Worm (Caenorhabditis elegans): ENCODE data around the gene C45B11.2.

The C45B11.2 gene

DNA sequence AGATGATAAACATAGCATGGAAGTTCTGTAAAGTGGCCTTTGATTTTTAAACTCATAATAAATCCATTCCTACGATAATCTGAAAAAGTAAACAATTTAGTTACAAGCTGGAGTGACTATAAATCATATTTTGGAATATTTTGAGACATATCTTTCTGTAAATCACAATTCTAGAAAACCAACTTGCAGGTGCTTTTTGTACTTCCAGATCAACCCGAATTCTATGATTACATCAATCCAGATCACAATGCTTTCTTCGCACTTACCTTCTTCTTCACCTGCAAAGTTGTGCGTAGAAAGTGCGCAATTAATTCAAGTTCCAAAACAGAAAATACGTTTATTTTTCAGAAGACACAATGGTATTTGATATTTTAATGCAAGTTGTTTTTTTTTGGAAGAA lies 27.8 kb upstream of the C45B11.2 start:
- no peak for TF ChIP-seq tab-1 (GFP tag; IDR thresholded peaks at IDR 0.05)
- no peak for TF ChIP-seq flt-1 (GFP tag; IDR thresholded peaks at IDR 0.05)
- TF ChIP-seq med-1 (GFP tag; optimal IDR thresholded peaks at IDR 0.05; ENCODE audit: insufficient read depth), result no peak
- TF ChIP-seq ztf-29 (GFP tag; IDR thresholded peaks at IDR 0.05), result no peak
- TF ChIP-seq ztf-23 (GFP tag; IDR thresholded peaks at IDR 0.05), result no peak
- TF ChIP-seq klf-2 (GFP tag; conservative IDR thresholded peaks at IDR 0.05), result no peak
- TF ChIP-seq T22C8.4 (GFP tag; IDR thresholded peaks at IDR 0.05), result no peak
- TF ChIP-seq ref-1 (GFP tag; conservative IDR thresholded peaks at IDR 0.05), result no peak
- TF ChIP-seq cog-1 (tag; optimal IDR thresholded peaks at IDR 0.05), result no peak

DNA sequence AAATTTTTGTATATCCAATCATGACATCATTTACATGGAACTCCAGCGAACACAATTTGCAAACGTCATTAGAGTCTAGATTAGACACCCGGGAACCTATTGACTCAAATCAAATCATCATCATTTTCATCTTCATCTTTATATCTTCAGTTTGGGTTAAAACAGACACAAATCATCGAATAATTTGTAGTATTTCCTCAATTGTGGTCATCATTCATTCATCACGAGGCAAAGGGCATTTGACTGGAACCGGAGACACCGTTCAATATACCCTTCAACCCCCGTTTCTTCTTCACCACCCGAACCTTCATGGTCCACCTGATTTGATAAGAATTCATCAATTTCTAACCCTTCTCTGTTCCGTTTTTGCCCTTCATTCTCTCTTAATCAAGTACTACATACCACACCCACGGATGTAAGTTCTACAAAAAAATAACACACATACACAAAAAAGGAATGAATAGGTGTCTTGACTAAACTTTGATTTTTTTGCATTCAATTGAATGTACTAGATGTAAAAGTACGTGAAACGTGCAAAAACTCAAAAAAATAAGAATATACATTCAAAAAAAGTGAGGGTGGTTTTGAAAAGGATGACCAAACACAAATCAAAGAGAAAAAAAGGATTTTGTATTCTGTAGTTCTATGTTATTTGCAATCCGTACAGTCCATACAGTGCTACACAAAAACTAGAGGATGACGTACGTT lies 25.5 kb upstream of the C45B11.2 start:
- TF ChIP-seq T22C8.4 (GFP tag; IDR thresholded peaks at IDR 0.05) (no peak), ztf-29 (GFP tag; IDR thresholded peaks at IDR 0.05) (no peak), med-1 (GFP tag; optimal IDR thresholded peaks at IDR 0.05; ENCODE audit: insufficient read depth) (no peak), ztf-23 (GFP tag; IDR thresholded peaks at IDR 0.05) (no peak), klf-2 (GFP tag; conservative IDR thresholded peaks at IDR 0.05) (no peak), tab-1 (GFP tag; IDR thresholded peaks at IDR 0.05) (no peak), ref-1 (GFP tag; conservative IDR thresholded peaks at IDR 0.05) (no peak), flt-1 (GFP tag; IDR thresholded peaks at IDR 0.05) (no peak), cog-1 (tag; optimal IDR thresholded peaks at IDR 0.05) (no peak)

DNA sequence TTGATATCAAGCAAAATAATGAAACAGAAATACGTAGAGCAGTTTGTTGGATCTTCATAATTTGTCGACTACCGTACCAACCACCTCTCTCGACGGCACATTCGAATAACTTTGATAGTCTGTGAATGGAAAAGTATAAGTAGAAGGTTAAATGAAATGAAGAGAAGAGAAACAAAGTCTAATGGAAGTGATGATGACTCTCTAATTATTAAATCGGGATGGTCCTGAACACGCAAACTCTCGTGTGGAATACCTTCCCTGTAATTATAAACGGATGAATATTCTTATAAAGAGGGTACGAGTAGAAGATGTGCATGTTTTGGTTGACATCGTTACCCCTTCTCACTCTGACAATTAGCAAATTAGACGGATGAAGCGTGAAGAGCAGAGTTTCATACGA lies 19.7 kb upstream of the C45B11.2 start, which contains the start of the genes C13G3.12 and hot-6:
TSS of gene C13G3.12 (minus strand) at position 101 of the 400 bp plus-strand sequence.
TSS of gene hot-6 (minus strand) at position 121 of the 400 bp plus-strand sequence.
- TF ChIP-seq med-1 (GFP tag; optimal IDR thresholded peaks at IDR 0.05; ENCODE audit: insufficient read depth) (no peak), klf-2 (GFP tag; conservative IDR thresholded peaks at IDR 0.05) (no peak), tab-1 (GFP tag; IDR thresholded peaks at IDR 0.05) (no peak), cog-1 (tag; optimal IDR thresholded peaks at IDR 0.05) (no peak), flt-1 (GFP tag; IDR thresholded peaks at IDR 0.05) (no peak), ztf-23 (GFP tag; IDR thresholded peaks at IDR 0.05) (no peak), ref-1 (GFP tag; conservative IDR thresholded peaks at IDR 0.05) (no peak), ztf-29 (GFP tag; IDR thresholded peaks at IDR 0.05) (no peak), T22C8.4 (GFP tag; IDR thresholded peaks at IDR 0.05) (no peak)

DNA sequence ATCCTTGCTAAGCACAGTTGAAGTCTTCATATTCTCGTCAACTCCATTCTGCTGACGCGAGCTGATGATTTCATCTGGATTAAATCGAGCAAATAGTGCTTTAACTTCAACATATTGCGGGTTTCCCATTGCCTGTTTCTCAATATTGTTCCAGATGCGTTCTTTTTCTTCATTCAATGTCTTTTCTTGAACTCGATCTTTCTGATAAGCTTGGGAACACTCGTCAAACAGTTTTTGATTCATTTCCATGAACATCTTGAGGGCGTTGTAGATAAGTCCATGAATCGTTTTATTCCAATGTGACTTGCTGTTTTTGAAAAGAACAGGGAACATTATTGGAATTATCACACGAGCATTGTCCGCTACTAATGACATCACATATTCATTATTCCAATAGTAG lies 14.8 kb upstream of the C45B11.2 start:
- no peak for TF ChIP-seq ztf-23 (GFP tag; IDR thresholded peaks at IDR 0.05)
- TF ChIP-seq cog-1 (tag; optimal IDR thresholded peaks at IDR 0.05), result no peak
- no peak for TF ChIP-seq med-1 (GFP tag; optimal IDR thresholded peaks at IDR 0.05; ENCODE audit: insufficient read depth)
- TF ChIP-seq tab-1 (GFP tag; IDR thresholded peaks at IDR 0.05), result no peak
- TF ChIP-seq ztf-29 (GFP tag; IDR thresholded peaks at IDR 0.05), result no peak
- TF ChIP-seq T22C8.4 (GFP tag; IDR thresholded peaks at IDR 0.05), result no peak
- no peak for TF ChIP-seq flt-1 (GFP tag; IDR thresholded peaks at IDR 0.05)
- no peak for TF ChIP-seq ref-1 (GFP tag; conservative IDR thresholded peaks at IDR 0.05)

DNA sequence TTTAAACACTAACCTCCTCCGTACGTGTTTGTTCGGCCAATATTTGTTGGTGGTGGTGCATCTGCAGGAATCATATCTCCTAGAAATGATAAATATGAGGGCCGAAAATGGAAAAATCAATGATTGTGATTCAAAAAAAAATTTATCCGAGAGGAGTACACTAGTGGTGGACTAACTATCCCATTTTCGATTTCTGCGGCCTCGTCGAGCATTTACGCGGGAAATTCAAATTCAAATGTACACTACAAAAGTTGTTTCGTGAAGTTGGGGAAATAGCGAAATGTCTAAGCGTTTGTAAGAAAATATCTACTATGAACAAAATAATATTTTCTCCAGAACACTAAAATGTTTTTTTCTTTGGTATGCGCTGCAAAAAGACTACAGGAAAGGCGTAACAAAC lies 13.2 kb upstream of the C45B11.2 start:
- no peak for TF ChIP-seq ref-1 (GFP tag; conservative IDR thresholded peaks at IDR 0.05)
- TF ChIP-seq klf-2 (GFP tag; conservative IDR thresholded peaks at IDR 0.05), result no peak
- peak; percentile 47; the same call in 1 of the 2 replicates for TF ChIP-seq flt-1 (GFP tag; IDR thresholded peaks at IDR 0.05)
- peak; percentile 38; the same call in 1 of the 2 replicates for TF ChIP-seq T22C8.4 (GFP tag; IDR thresholded peaks at IDR 0.05)
- no peak for TF ChIP-seq med-1 (GFP tag; optimal IDR thresholded peaks at IDR 0.05; ENCODE audit: insufficient read depth)
- TF ChIP-seq cog-1 (tag; optimal IDR thresholded peaks at IDR 0.05), result peak; percentile 39
- no peak for TF ChIP-seq tab-1 (GFP tag; IDR thresholded peaks at IDR 0.05)
- peak; percentile 71 for TF ChIP-seq ztf-23 (GFP tag; IDR thresholded peaks at IDR 0.05)

DNA sequence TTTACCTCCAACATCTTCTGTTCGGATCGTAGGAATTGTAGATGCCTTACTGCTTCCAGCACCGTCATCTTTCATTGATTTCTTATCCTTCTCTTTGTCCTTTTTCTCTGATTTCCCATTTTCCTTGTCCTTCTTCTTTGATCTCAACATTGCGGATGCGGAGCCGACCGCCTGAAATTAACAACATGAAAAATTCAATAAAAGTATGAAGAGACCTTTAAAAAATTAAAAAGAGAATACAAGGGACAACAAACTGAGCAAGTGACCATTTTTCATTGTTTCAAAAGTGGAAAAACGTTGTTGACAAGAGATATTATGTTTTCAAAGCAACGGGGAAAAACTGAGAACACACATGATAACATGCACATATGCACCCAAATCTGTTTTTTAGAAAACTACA lies 11.8 kb upstream of the C45B11.2 start:
- TF ChIP-seq ztf-29 (GFP tag; IDR thresholded peaks at IDR 0.05) (no peak), klf-2 (GFP tag; conservative IDR thresholded peaks at IDR 0.05) (no peak), tab-1 (GFP tag; IDR thresholded peaks at IDR 0.05) (no peak), T22C8.4 (GFP tag; IDR thresholded peaks at IDR 0.05) (no peak), med-1 (GFP tag; optimal IDR thresholded peaks at IDR 0.05; ENCODE audit: insufficient read depth) (no peak), ref-1 (GFP tag; conservative IDR thresholded peaks at IDR 0.05) (no peak), cog-1 (tag; optimal IDR thresholded peaks at IDR 0.05) (no peak), ztf-23 (GFP tag; IDR thresholded peaks at IDR 0.05) (no peak), flt-1 (GFP tag; IDR thresholded peaks at IDR 0.05) (no peak)

DNA sequence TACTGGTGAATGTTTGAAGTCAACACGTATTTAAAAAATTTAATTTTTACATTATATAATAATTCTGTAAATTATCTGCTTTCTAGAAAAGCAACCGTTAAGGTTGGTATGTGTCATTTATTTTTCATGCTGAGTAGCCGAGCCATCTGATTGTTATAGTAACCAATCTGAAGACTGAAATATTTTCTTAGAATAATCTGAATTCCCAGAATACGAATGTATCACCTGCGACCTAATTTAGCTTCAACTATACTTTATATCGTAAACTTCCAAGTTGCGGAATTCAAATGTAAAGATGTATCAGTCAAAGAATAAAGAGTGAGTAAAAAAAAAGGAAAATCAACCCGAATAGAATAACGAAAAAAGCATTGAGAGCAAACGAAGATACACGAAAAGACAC lies 9.3 kb upstream of the C45B11.2 start:
- no peak for TF ChIP-seq tab-1 (GFP tag; IDR thresholded peaks at IDR 0.05)
- no peak for TF ChIP-seq ztf-23 (GFP tag; IDR thresholded peaks at IDR 0.05)
- no peak for TF ChIP-seq ref-1 (GFP tag; conservative IDR thresholded peaks at IDR 0.05)
- no peak for TF ChIP-seq klf-2 (GFP tag; conservative IDR thresholded peaks at IDR 0.05)
- TF ChIP-seq med-1 (GFP tag; optimal IDR thresholded peaks at IDR 0.05; ENCODE audit: insufficient read depth), result no peak
- TF ChIP-seq T22C8.4 (GFP tag; IDR thresholded peaks at IDR 0.05), result no peak
- TF ChIP-seq flt-1 (GFP tag; IDR thresholded peaks at IDR 0.05), result no peak
- no peak for TF ChIP-seq cog-1 (tag; optimal IDR thresholded peaks at IDR 0.05)
- TF ChIP-seq ztf-29 (GFP tag; IDR thresholded peaks at IDR 0.05), result no peak

DNA sequence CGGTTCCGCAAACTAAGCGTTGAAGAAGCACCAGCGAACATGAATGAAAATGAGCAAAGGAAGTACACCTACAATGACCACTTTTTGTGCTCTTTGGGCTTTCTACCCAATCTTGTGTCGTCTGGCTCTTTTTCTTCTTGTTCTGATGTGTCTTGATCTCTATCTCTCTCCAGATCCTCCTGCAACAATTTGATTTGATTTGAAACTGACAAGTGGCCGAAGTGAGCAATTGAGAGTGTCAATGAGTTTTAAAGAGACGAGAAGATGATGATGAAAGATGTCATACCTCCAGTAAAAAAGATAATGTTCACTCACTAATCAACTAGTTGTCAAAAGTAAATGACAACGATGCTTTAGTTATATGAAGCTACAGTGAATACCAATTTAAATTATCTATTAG lies 7.8 kb upstream of the C45B11.2 start, which contains the start of gene pptr-2:
TSS of gene pptr-2 (minus strand) at position 184 of the 400 bp plus-strand sequence.
- TF ChIP-seq med-1 (GFP tag; optimal IDR thresholded peaks at IDR 0.05; ENCODE audit: insufficient read depth) (no peak), klf-2 (GFP tag; conservative IDR thresholded peaks at IDR 0.05) (no peak), ref-1 (GFP tag; conservative IDR thresholded peaks at IDR 0.05) (no peak), ztf-29 (GFP tag; IDR thresholded peaks at IDR 0.05) (no peak), flt-1 (GFP tag; IDR thresholded peaks at IDR 0.05) (no peak), T22C8.4 (GFP tag; IDR thresholded peaks at IDR 0.05) (no peak), tab-1 (GFP tag; IDR thresholded peaks at IDR 0.05) (no peak), cog-1 (tag; optimal IDR thresholded peaks at IDR 0.05) (no peak), ztf-23 (GFP tag; IDR thresholded peaks at IDR 0.05) (no peak)

DNA sequence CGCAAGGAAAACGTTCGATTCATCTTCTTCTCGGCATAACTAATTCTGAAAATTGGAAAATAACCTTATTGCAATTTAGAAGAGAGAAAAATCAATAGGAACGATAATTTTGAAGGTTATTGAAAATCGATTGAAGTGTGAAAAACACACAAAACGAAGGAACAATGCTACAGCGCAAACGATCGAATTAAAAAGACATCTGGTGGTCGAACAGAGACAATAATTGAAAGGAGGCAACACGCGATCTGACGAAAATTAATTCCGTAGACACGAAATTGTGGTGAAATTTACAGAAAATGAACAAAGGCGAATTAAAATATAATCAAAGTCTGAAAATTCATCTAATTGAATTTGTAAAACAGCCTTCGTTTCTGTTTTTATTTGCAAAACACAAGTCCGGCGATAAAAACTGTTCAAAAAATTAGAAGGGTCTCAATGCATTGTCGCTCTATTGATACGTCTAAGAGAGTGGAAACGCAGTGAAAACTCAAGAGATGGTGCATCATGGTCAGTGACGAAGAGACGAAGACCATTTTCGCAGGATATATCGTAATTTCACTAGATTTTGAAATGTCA lies 3.0 kb upstream of the C45B11.2 start, which contains the start of gene pak-2:
TSS of gene pak-2 (minus strand) at position 51 of the 576 bp plus-strand sequence.
- TF ChIP-seq flt-1 (GFP tag; IDR thresholded peaks at IDR 0.05) (peak; percentile 77), cog-1 (tag; optimal IDR thresholded peaks at IDR 0.05) (peak; percentile 87), T22C8.4 (GFP tag; IDR thresholded peaks at IDR 0.05) (no peak), ztf-23 (GFP tag; IDR thresholded peaks at IDR 0.05) (peak; percentile 85), klf-2 (GFP tag; conservative IDR thresholded peaks at IDR 0.05) (peak; percentile 49; the same call in 1 of the 2 replicates), med-1 (GFP tag; optimal IDR thresholded peaks at IDR 0.05; ENCODE audit: insufficient read depth) (no peak), ztf-29 (GFP tag; IDR thresholded peaks at IDR 0.05) (no peak), tab-1 (GFP tag; IDR thresholded peaks at IDR 0.05) (no peak)
